Worm (Caenorhabditis elegans): Measurements from ENCODE around the gene mltn-8.

- TF ChIP-seq hmg-11 (tag; optimal IDR thresholded peaks at IDR 0.05) (no peak), ztf-11 (tag; optimal IDR thresholded peaks at IDR 0.05) (no peak), ZK546.5 (tag; optimal IDR thresholded peaks at IDR 0.05) (no peak), sea-2 (GFP tag; optimal IDR thresholded peaks at IDR 0.05) (no peak), lin-39 (tag; optimal IDR thresholded peaks at IDR 0.05) (no peak), elt-2 (tag; optimal IDR thresholded peaks at IDR 0.05) (no peak), ama-1 (optimal IDR thresholded peaks at IDR 0.05) (no peak), R02D3.7 (tag; optimal IDR thresholded peaks at IDR 0.05) (no peak), nhr-11 (tag; optimal IDR thresholded peaks at IDR 0.05) (no peak), jun-1 (tag; optimal IDR thresholded peaks at IDR 0.05) (no peak), skn-1 (tag; optimal IDR thresholded peaks at IDR 0.05) (no peak), tbx-2 (tag; optimal IDR thresholded peaks at IDR 0.05) (no peak)
Measured at ce11 chrV:424140-424539, 44.1 kb upstream of the mltn-8 start, which contains the start of gene B0554.5.
